Worm (Caenorhabditis elegans) whole organism, L1 larva: ENCODE results near the gene rpl-36.A.

Source experiments
- egl-27 ChIP-seq, 2 experiments: fragments of 150-350 bp in 1 of 2; sonication (generic microtip); optimal IDR thresholded peaks; 3 replicates each; lab custom pipeline; 2017 to 2018; ENCODE audit warnings: missing biosample characterization in 2 of 2, missing genetic modification characterization in 2 of 2, missing genetic modification reagents in 2 of 2
- mef-2 ChIP-seq: fragments of 150-350 bp; optimal IDR thresholded peaks from 2 replicates; lab custom pipeline; 2014; ENCODE audit warnings: missing biosample characterization, missing genetic modification characterization
- mep-1 ChIP-seq: fragments of 150-350 bp; optimal IDR thresholded peaks from 2 replicates; lab custom pipeline; 2014; ENCODE audit warnings: missing biosample characterization, missing genetic modification characterization
- snpc-4 ChIP-seq: fragments of 150-350 bp; optimal IDR thresholded peaks from 2 replicates; lab custom pipeline; 2014; ENCODE audit warnings: missing biosample characterization, missing genetic modification characterization
- zip-4 ChIP-seq: fragments of 200-800 bp; sonication (Bioruptor generic); optimal IDR thresholded peaks from 2 replicates; lab custom pipeline; 2018; ENCODE audit warnings: mild to moderate bottlenecking, missing genetic modification characterization, moderate library complexity, missing compliant biosample characterization

DNA sequence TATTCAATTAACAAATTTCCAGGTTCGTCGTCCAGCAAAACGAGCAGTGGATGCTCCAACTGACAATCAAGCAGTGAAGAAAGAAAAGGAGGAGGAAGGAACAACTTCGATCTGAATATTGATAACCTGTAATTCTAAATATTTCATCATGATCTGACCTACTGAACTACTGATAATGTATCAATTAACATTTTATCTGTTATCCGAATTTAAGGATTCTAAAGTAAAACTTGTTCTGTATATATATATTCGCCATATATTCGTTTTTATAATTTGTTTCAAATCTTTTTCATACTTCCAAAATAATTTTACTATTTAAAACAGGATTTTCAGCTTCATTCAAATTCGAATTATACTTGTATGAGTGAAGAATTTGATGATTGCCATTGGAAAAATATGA lies 10.8 kb upstream of the rpl-36.A start, which contains the start of gene apc-17:
- TF ChIP-seq egl-27 (tag; optimal IDR thresholded peaks at IDR 0.05; lab: Kevin White, UChicago) = no peak
- TF ChIP-seq mep-1 (tag; lab: Kevin White, UChicago) = no peak
- no peak for TF ChIP-seq mef-2 (tag; lab: Kevin White, UChicago)
- no peak for TF ChIP-seq snpc-4
- TF ChIP-seq zip-4 (GFP tag; lab: Kevin White, UChicago) = no peak
